In genomic region chrX:14978756-14979155, ce11 we compare ENCODE assay signal across 6 worm cellular contexts.
TF ChIP-seq lines count a peak whose summit lies in the region.

No protein-coding gene starts in this region.

TF ChIP-seq in whole organism, L1 larva, 84 proteins besides CTCF, POLR2A, EP300 and RAD21 (continued from another document and continues in another):
- TF ChIP-seq blmp-1 (tag; optimal IDR thresholded peaks at IDR 0.05; lab: Kevin White, UChicago): peak; percentile 11
- TF ChIP-seq hlh-4 (tag; optimal IDR thresholded peaks at IDR 0.05; lab: Kevin White, UChicago): no peak
- TF ChIP-seq ceh-82 (tag; optimal IDR thresholded peaks at IDR 0.05; lab: Kevin White, UChicago): peak in 2 of 3 experiments; percentile 16 to 30
- peak; percentile 43 for TF ChIP-seq snu-23 (GFP tag; optimal IDR thresholded peaks at IDR 0.05; lab: Kevin White, UChicago)
- peak; percentile 68 for TF ChIP-seq ama-1 (optimal IDR thresholded peaks at IDR 0.05; lab: Kevin White, UChicago)
- no peak for TF ChIP-seq ceh-8 (GFP tag; optimal IDR thresholded peaks at IDR 0.05; lab: Kevin White, UChicago)
- TF ChIP-seq elt-2 (tag; optimal IDR thresholded peaks at IDR 0.05; lab: Kevin White, UChicago): no peak
- TF ChIP-seq lin-35 (GFP tag; optimal IDR thresholded peaks at IDR 0.05; lab: Kevin White, UChicago): peak in 1 of 2 experiments; percentile 2
- TF ChIP-seq sox-4 (tag; optimal IDR thresholded peaks at IDR 0.05; lab: Kevin White, UChicago): no peak
- TF ChIP-seq nhr-237 (tag; optimal IDR thresholded peaks at IDR 0.05; lab: Kevin White, UChicago): no peak
- no peak for TF ChIP-seq ztf-4 (tag; optimal IDR thresholded peaks at IDR 0.05; lab: Kevin White, UChicago)
- TF ChIP-seq nhr-19 (GFP tag; conservative IDR thresholded peaks at IDR 0.05; lab: Robert Waterston, UW): no peak
- TF ChIP-seq nhr-47 (tag; optimal IDR thresholded peaks at IDR 0.05; lab: Kevin White, UChicago): peak; percentile 36
- no peak for TF ChIP-seq skn-1 (tag; optimal IDR thresholded peaks at IDR 0.05; lab: Kevin White, UChicago)
- peak in 1 of 2 experiments; percentile 10 for TF ChIP-seq lsy-2 (tag; optimal IDR thresholded peaks at IDR 0.05; lab: Kevin White, UChicago)
- TF ChIP-seq vab-15 (tag; optimal IDR thresholded peaks at IDR 0.05; lab: Kevin White, UChicago): no peak
- peak; percentile 19 for TF ChIP-seq tbx-2 (tag; optimal IDR thresholded peaks at IDR 0.05; lab: Kevin White, UChicago)
- peak; percentile 26 for TF ChIP-seq nhr-85 (tag; lab: Kevin White, UChicago)
- no peak for TF ChIP-seq mef-2 (tag; optimal IDR thresholded peaks at IDR 0.05; lab: Kevin White, UChicago)
- no peak for TF ChIP-seq nhr-11 (tag; optimal IDR thresholded peaks at IDR 0.05; lab: Kevin White, UChicago)
- TF ChIP-seq mab-9 (GFP tag; IDR thresholded peaks at IDR 0.05; lab: Robert Waterston, UW): no peak
- TF ChIP-seq fkh-10 (GFP tag; optimal IDR thresholded peaks at IDR 0.05; lab: Kevin White, UChicago): no peak
- TF ChIP-seq nhr-20 (tag; optimal IDR thresholded peaks at IDR 0.05; lab: Kevin White, UChicago): peak; percentile 26

TF ChIP-seq in whole organism, L2 larva, 48 proteins besides CTCF, POLR2A, EP300 and RAD21 (continued from another document):
- TF ChIP-seq skn-1 (tag; optimal IDR thresholded peaks at IDR 0.05; lab: Kevin White, UChicago) (no peak), gmeb-1 (tag; optimal IDR thresholded peaks at IDR 0.05; lab: Kevin White, UChicago) (no peak), ceh-82 (tag; optimal IDR thresholded peaks at IDR 0.05; lab: Kevin White, UChicago) (no peak), F13H6.1 (tag; optimal IDR thresholded peaks at IDR 0.05; lab: Kevin White, UChicago) (peak; percentile 44), crh-2 (tag; optimal IDR thresholded peaks at IDR 0.05; lab: Kevin White, UChicago) (peak; percentile 54), lin-13 (GFP tag; optimal IDR thresholded peaks at IDR 0.05; lab: Kevin White, UChicago) (peak; percentile 0), R02D3.7 (tag; optimal IDR thresholded peaks at IDR 0.05; lab: Kevin White, UChicago) (no peak), nhr-129 (tag; optimal IDR thresholded peaks at IDR 0.05; lab: Kevin White, UChicago) (peak; percentile 55), fos-1 (tag; optimal IDR thresholded peaks at IDR 0.05; lab: Kevin White, UChicago) (no peak), aly-2 (tag; optimal IDR thresholded peaks at IDR 0.05; lab: Kevin White, UChicago) (no peak), zag-1 (tag; optimal IDR thresholded peaks at IDR 0.05; lab: Kevin White, UChicago) (no peak), C34F6.9 (tag; optimal IDR thresholded peaks at IDR 0.05; lab: Kevin White, UChicago) (peak; percentile 48)

TF ChIP-seq in whole organism, L3 larva, 47 proteins besides CTCF, POLR2A, EP300 and RAD21 (continued from another document):
- TF ChIP-seq nhr-28 (tag; optimal IDR thresholded peaks at IDR 0.05; lab: Kevin White, UChicago): no peak
TF ChIP-seq in whole organism, L3 larva: peak in this region for 10.

TF ChIP-seq in whole organism, L4 larva, 104 proteins besides CTCF, POLR2A, EP300 and RAD21 (continued from another document and continues in another):
- no peak for TF ChIP-seq nhr-11 (tag; optimal IDR thresholded peaks at IDR 0.05; lab: Kevin White, UChicago)
- TF ChIP-seq hlh-11 (tag; optimal IDR thresholded peaks at IDR 0.05; lab: Kevin White, UChicago): peak; percentile 13
- no peak for TF ChIP-seq dmd-6 (GFP tag; IDR thresholded peaks at IDR 0.05; lab: Robert Waterston, UW)
- TF ChIP-seq ceh-28 (tag; optimal IDR thresholded peaks at IDR 0.05; lab: Kevin White, UChicago): no peak
- TF ChIP-seq rbr-2 (tag; optimal IDR thresholded peaks at IDR 0.05; lab: Kevin White, UChicago): no peak
- no peak for TF ChIP-seq F26F4.8 (GFP tag; conservative IDR thresholded peaks at IDR 0.05; lab: Robert Waterston, UW)
- TF ChIP-seq T26A8.4 (GFP tag; IDR thresholded peaks at IDR 0.05; lab: Robert Waterston, UW): peak; percentile 27; the same call in 1 of the 2 replicates
- no peak for TF ChIP-seq lin-29 (GFP tag; IDR thresholded peaks at IDR 0.05; lab: Robert Waterston, UW)
- TF ChIP-seq jun-1 (tag; optimal IDR thresholded peaks at IDR 0.05; lab: Kevin White, UChicago): no peak
- TF ChIP-seq nhr-48 (tag; optimal IDR thresholded peaks at IDR 0.05; lab: Kevin White, UChicago): no peak
- TF ChIP-seq ama-1 (optimal IDR thresholded peaks at IDR 0.05; lab: Kevin White, UChicago): peak; percentile 76
- TF ChIP-seq daf-16 (GFP tag; optimal IDR thresholded peaks at IDR 0.05; lab: Kevin White, UChicago): peak in 1 of 2 experiments; percentile 66
- TF ChIP-seq daf-16 (tag; optimal IDR thresholded peaks at IDR 0.05; lab: Kevin White, UChicago): peak; percentile 38
- no peak for TF ChIP-seq dmd-8 (GFP tag; IDR thresholded peaks at IDR 0.05; lab: Robert Waterston, UW)
- peak in 1 of 2 experiments; percentile 64 for TF ChIP-seq lsy-2 (tag; optimal IDR thresholded peaks at IDR 0.05; lab: Kevin White, UChicago)
- TF ChIP-seq ceh-44 (GFP tag; IDR thresholded peaks at IDR 0.05; lab: Robert Waterston, UW): no peak
- no peak for TF ChIP-seq lin-1 (GFP tag; IDR thresholded peaks at IDR 0.05; lab: Robert Waterston, UW)
- TF ChIP-seq unc-130 (GFP tag; optimal IDR thresholded peaks at IDR 0.05; lab: Kevin White, UChicago): no peak
- peak; percentile 58 for TF ChIP-seq lin-13 (GFP tag; optimal IDR thresholded peaks at IDR 0.05; lab: Kevin White, UChicago)
- no peak for TF ChIP-seq mxl-3 (GFP tag; optimal IDR thresholded peaks at IDR 0.05; lab: Kevin White, UChicago)
- TF ChIP-seq T20F7.1 (GFP tag; optimal IDR thresholded peaks at IDR 0.05; lab: Kevin White, UChicago): peak; percentile 27
- no peak for TF ChIP-seq F49E8.2 (tag; optimal IDR thresholded peaks at IDR 0.05; lab: Kevin White, UChicago; ENCODE audit: borderline replicate concordance)
- no peak for TF ChIP-seq unc-39 (tag; optimal IDR thresholded peaks at IDR 0.05; lab: Kevin White, UChicago)
- no peak for TF ChIP-seq saeg-2 (GFP tag; IDR thresholded peaks at IDR 0.05; lab: Robert Waterston, UW)
- no peak for TF ChIP-seq ztf-11 (tag; optimal IDR thresholded peaks at IDR 0.05; lab: Kevin White, UChicago)
- peak; percentile 53 for TF ChIP-seq dve-1 (tag; optimal IDR thresholded peaks at IDR 0.05; lab: Kevin White, UChicago; ENCODE audit: insufficient read depth)
- TF ChIP-seq Y5F2A.4 (GFP tag; optimal IDR thresholded peaks at IDR 0.05; lab: Kevin White, UChicago): no peak
- TF ChIP-seq ceh-62 (tag; optimal IDR thresholded peaks at IDR 0.05; lab: Kevin White, UChicago): no peak
- no peak for TF ChIP-seq mdt-29 (GFP tag; IDR thresholded peaks at IDR 0.05; lab: Robert Waterston, UW)
- no peak for TF ChIP-seq dmd-9 (GFP tag; IDR thresholded peaks at IDR 0.05; lab: Robert Waterston, UW)
- TF ChIP-seq mep-1 (tag; optimal IDR thresholded peaks at IDR 0.05; lab: Kevin White, UChicago): peak; percentile 62
- TF ChIP-seq hlh-30 (tag; optimal IDR thresholded peaks at IDR 0.05; lab: Kevin White, UChicago; ENCODE audit: insufficient read depth): peak; percentile 19
- TF ChIP-seq lin-38 (GFP tag; IDR thresholded peaks at IDR 0.05; lab: Robert Waterston, UW): peak; percentile 13; the same call in 1 of the 2 replicates
- TF ChIP-seq fkh-10 (GFP tag; optimal IDR thresholded peaks at IDR 0.05; lab: Kevin White, UChicago): no peak

TF ChIP-seq in whole organism, mixed stage, embryonic, 35 proteins besides CTCF, POLR2A, EP300 and RAD21 (continued from another document):
- no peak for TF ChIP-seq mep-1 (tag; optimal IDR thresholded peaks at IDR 0.05; lab: Kevin White, UChicago)
- TF ChIP-seq M03D4.4 (tag; optimal IDR thresholded peaks at IDR 0.05; lab: Kevin White, UChicago): no peak
- no peak for TF ChIP-seq elt-3 (tag; optimal IDR thresholded peaks at IDR 0.05; lab: Kevin White, UChicago)

TF ChIP-seq in whole organism, young adult, 124 proteins besides CTCF, POLR2A, EP300 and RAD21 (continued from another document):
- TF ChIP-seq nfya-2 (GFP tag; IDR thresholded peaks at IDR 0.05; lab: Robert Waterston, UW) (no peak), K12H6.12 (tag; optimal IDR thresholded peaks at IDR 0.05; lab: Kevin White, UChicago) (no peak), F55B11.4 (tag; optimal IDR thresholded peaks at IDR 0.05; lab: Kevin White, UChicago; ENCODE audit: borderline replicate concordance, insufficient read depth) (no peak), D2030.7 (GFP tag; IDR thresholded peaks at IDR 0.05; lab: Robert Waterston, UW) (no peak), ekl-4 (GFP tag; IDR thresholded peaks at IDR 0.05; lab: Robert Waterston, UW) (no peak), zfh-2 (GFP tag; conservative IDR thresholded peaks at IDR 0.05; lab: Robert Waterston, UW) (no peak), K11D2.4 (GFP tag; IDR thresholded peaks at IDR 0.05; lab: Robert Waterston, UW) (no peak), snpc-4 (GFP tag; optimal IDR thresholded peaks at IDR 0.05; lab: Kevin White, UChicago) (no peak), snpc-4 (tag; optimal IDR thresholded peaks at IDR 0.05; lab: Kevin White, UChicago) (peak in 1 of 4 experiments; percentile 23), ama-1 (optimal IDR thresholded peaks at IDR 0.05; lab: Kevin White, UChicago) (peak; percentile 57), ama-1 (GFP tag; optimal IDR thresholded peaks at IDR 0.05; lab: Kevin White, UChicago) (no peak), let-607 (tag; optimal IDR thresholded peaks at IDR 0.05; lab: Kevin White, UChicago) (peak in 1 of 2 experiments; percentile 10), tbp1 (GFP tag; optimal IDR thresholded peaks at IDR 0.05; lab: Kevin White, UChicago) (no peak), ztf-18 (tag; optimal IDR thresholded peaks at IDR 0.05; lab: Kevin White, UChicago) (no peak), ZK185.1 (tag; optimal IDR thresholded peaks at IDR 0.05; lab: Kevin White, UChicago; ENCODE audit: poor library complexity, severe bottlenecking) (peak; percentile 47), attf-3 (GFP tag; conservative IDR thresholded peaks at IDR 0.05; lab: Robert Waterston, UW) (no peak), tlf-1 (GFP tag; optimal IDR thresholded peaks at IDR 0.05; lab: Kevin White, UChicago) (no peak), unc-130 (GFP tag; optimal IDR thresholded peaks at IDR 0.05; lab: Kevin White, UChicago) (no peak), die-1 (tag; optimal IDR thresholded peaks at IDR 0.05; lab: Kevin White, UChicago) (no peak), bed-1 (GFP tag; IDR thresholded peaks at IDR 0.05; lab: Robert Waterston, UW) (no peak), B0035.1 (tag; optimal IDR thresholded peaks at IDR 0.05; lab: Kevin White, UChicago) (no peak), pha-4 (tag; optimal IDR thresholded peaks at IDR 0.05; lab: Kevin White, UChicago) (no peak), gei-17 (GFP tag; optimal IDR thresholded peaks at IDR 0.05; lab: Kevin White, UChicago) (no peak), ceh-91 (GFP tag; IDR thresholded peaks at IDR 0.05; lab: Robert Waterston, UW) (no peak), bed-2 (GFP tag; IDR thresholded peaks at IDR 0.05; lab: Robert Waterston, UW) (no peak), madf-8 (GFP tag; conservative IDR thresholded peaks at IDR 0.05; lab: Robert Waterston, UW) (no peak), hmg-1.2 (GFP tag; IDR thresholded peaks at IDR 0.05; lab: Robert Waterston, UW) (peak; percentile 29; the same call in 1 of the 2 replicates), ztf-26 (tag; optimal IDR thresholded peaks at IDR 0.05; lab: Kevin White, UChicago) (peak; percentile 30), pbrm-1 (GFP tag; IDR thresholded peaks at IDR 0.05; lab: Robert Waterston, UW) (no peak), lin-54 (GFP tag; optimal IDR thresholded peaks at IDR 0.05; lab: Kevin White, UChicago) (no peak), tbx-9 (tag; optimal IDR thresholded peaks at IDR 0.05; lab: Kevin White, UChicago; ENCODE audit: borderline replicate concordance) (no peak), atf-7 (tag; optimal IDR thresholded peaks at IDR 0.05; lab: Kevin White, UChicago) (no peak), athp-1 (tag; optimal IDR thresholded peaks at IDR 0.05; lab: Kevin White, UChicago) (no peak), nfyb-1 (GFP tag; IDR thresholded peaks at IDR 0.05; lab: Robert Waterston, UW) (0 out of 2 replicates have a peak, but pooled peaks have one; percentile 30), Y53F4B.3 (GFP tag; IDR thresholded peaks at IDR 0.05; lab: Robert Waterston, UW) (no peak), ceh-58 (GFP tag; IDR thresholded peaks at IDR 0.05; lab: Robert Waterston, UW) (no peak), C06A6.2 (GFP tag; conservative IDR thresholded peaks at IDR 0.05; lab: Robert Waterston, UW) (no peak), lin-35 (GFP tag; optimal IDR thresholded peaks at IDR 0.05; lab: Kevin White, UChicago) (peak in 1 of 3 experiments; percentile 3), ets-4 (GFP tag; optimal IDR thresholded peaks at IDR 0.05; lab: Kevin White, UChicago) (no peak), hlh-12 (tag; optimal IDR thresholded peaks at IDR 0.05; lab: Kevin White, UChicago) (no peak)
TF ChIP-seq in whole organism, young adult: peak in this region for 11.
